Worm (Caenorhabditis elegans) whole organism, L4 larva: ENCODE measurements around the gene F10E7.11.

Experiments used
- F37D6.2 ChIP-seq: sonication (generic microtip); optimal IDR thresholded peaks from 2 replicates; lab custom pipeline; 2016; ENCODE audit warnings: mild to moderate bottlenecking, missing genetic modification characterization, missing compliant biosample characterization
- T20F7.1 ChIP-seq: fragments of 200-800 bp; sonication (Bioruptor generic); optimal IDR thresholded peaks from 2 replicates; lab custom pipeline; 2018; ENCODE audit warnings: mild to moderate bottlenecking, missing genetic modification characterization, missing compliant biosample characterization
- T26A8.4 ChIP-seq: fragments of 200-800 bp; sonication (Bioruptor generic); IDR thresholded peaks from 2 replicates; pipeline ENCODE4 v1.3.6; 2022; ENCODE audit warnings: missing genetic modification characterization, missing compliant biosample characterization
- Y48G9A.11 ChIP-seq: fragments of 200-800 bp; sonication (Bioruptor generic); IDR thresholded peaks from 2 replicates; pipeline ENCODE4 v1.3.6; 2022; ENCODE audit warnings: missing genetic modification reagents, missing genetic modification characterization, missing compliant biosample characterization
- ZK546.5 ChIP-seq, 2 experiments: sonication (generic microtip); optimal IDR thresholded peaks; 2 replicates each; lab custom pipeline; 2017; ENCODE audit warnings: missing biosample characterization in 2 of 2, missing genetic modification characterization in 2 of 2
- aha-1 ChIP-seq: fragments of 150-350 bp; peaks from one replicate; lab custom pipeline; 2014; ENCODE audit warnings: missing biosample characterization, missing genetic modification characterization
- aly-2 ChIP-seq: sonication (generic microtip); optimal IDR thresholded peaks from 2 replicates; lab custom pipeline; 2018; ENCODE audit warnings: missing biosample characterization, missing genetic modification characterization
- arid-1 ChIP-seq: fragments of 200-800 bp; sonication (Bioruptor generic); conservative IDR thresholded peaks from 2 replicates; pipeline ENCODE4 v1.3.6; 2022; ENCODE audit warnings: missing genetic modification reagents, missing genetic modification characterization, missing compliant biosample characterization
- attf-4 ChIP-seq: sonication (generic microtip); optimal IDR thresholded peaks from 3 replicates; lab custom pipeline; 2017; ENCODE audit warnings: missing biosample characterization, missing genetic modification characterization
- ceh-20 ChIP-seq: fragments of 200-800 bp; sonication (Bioruptor generic); IDR thresholded peaks from 2 replicates; pipeline ENCODE4 v1.3.6; 2022; ENCODE audit warnings: missing genetic modification reagents, missing genetic modification characterization, missing compliant biosample characterization
- ceh-44 ChIP-seq: fragments of 200-800 bp; sonication (Bioruptor generic); IDR thresholded peaks from 2 replicates; pipeline ENCODE4 v1.3.6; 2022; ENCODE audit warnings: missing genetic modification reagents, missing genetic modification characterization, missing compliant biosample characterization
- ctbp-1 ChIP-seq: fragments of 200-800 bp; sonication (Bioruptor generic); IDR thresholded peaks from 2 replicates; pipeline ENCODE4 v1.3.6; 2022; ENCODE audit warnings: missing genetic modification reagents, missing genetic modification characterization, missing compliant biosample characterization
- dmd-6 ChIP-seq: fragments of 200-800 bp; sonication (Bioruptor generic); IDR thresholded peaks from 2 replicates; pipeline ENCODE4 v1.3.6; 2022; ENCODE audit warnings: missing genetic modification reagents, missing genetic modification characterization, missing compliant biosample characterization
- dmd-8 ChIP-seq: fragments of 200-800 bp; sonication (Bioruptor generic); IDR thresholded peaks from 2 replicates; pipeline ENCODE4 v1.3.6; 2022; ENCODE audit warnings: missing genetic modification characterization, missing compliant biosample characterization
- dpl-1 ChIP-seq: fragments of 150-350 bp; optimal IDR thresholded peaks from 2 replicates; lab custom pipeline; 2014; ENCODE audit warnings: missing biosample characterization, missing genetic modification reagents, missing genetic modification characterization
- egl-27 ChIP-seq: sonication (generic microtip); optimal IDR thresholded peaks from 3 replicates; lab custom pipeline; 2017; ENCODE audit warnings: missing biosample characterization, missing genetic modification reagents, missing genetic modification characterization
- egl-43 ChIP-seq: fragments of 200-800 bp; sonication (Bioruptor generic); IDR thresholded peaks from 2 replicates; pipeline ENCODE4 v1.3.6; 2022; ENCODE audit warnings: missing genetic modification reagents, missing genetic modification characterization, missing compliant biosample characterization
- gei-8 ChIP-seq: fragments of 200-800 bp; sonication (Bioruptor generic); optimal IDR thresholded peaks from 2 replicates; lab custom pipeline; 2018; ENCODE audit warnings: mild to moderate bottlenecking, missing genetic modification characterization, missing compliant biosample characterization
- hlh-11 ChIP-seq: fragments of 200-800 bp; sonication (Bioruptor generic); optimal IDR thresholded peaks from 2 replicates; lab custom pipeline; 2018; ENCODE audit warnings: mild to moderate bottlenecking, missing genetic modification characterization, missing compliant biosample characterization
- hmg-1.1 ChIP-seq: fragments of 200-800 bp; sonication (Bioruptor generic); IDR thresholded peaks from 2 replicates; pipeline ENCODE4 v1.3.6; 2022; ENCODE audit warnings: missing genetic modification reagents, missing genetic modification characterization, missing compliant biosample characterization
- lin-13 ChIP-seq: fragments of 150-350 bp; optimal IDR thresholded peaks from 2 replicates; lab custom pipeline; 2014; ENCODE audit warnings: missing biosample characterization, missing genetic modification reagents, missing genetic modification characterization
- lin-38 ChIP-seq: fragments of 200-800 bp; sonication (Bioruptor generic); IDR thresholded peaks from 2 replicates; pipeline ENCODE4 v1.3.6; 2022; ENCODE audit warnings: missing genetic modification reagents, missing genetic modification characterization, missing compliant biosample characterization
- lir-3 ChIP-seq: sonication (generic microtip); optimal IDR thresholded peaks from 2 replicates; lab custom pipeline; 2016; ENCODE audit warnings: mild to moderate bottlenecking, missing genetic modification characterization, missing compliant biosample characterization
- lsy-2 ChIP-seq, 2 experiments: fragments of 150-350 bp in 1 of 2; sonication (generic microtip) in 1 of 2; optimal IDR thresholded peaks; 2 replicates each; lab custom pipeline; 2014 to 2017; ENCODE audit warnings: missing biosample characterization in 2 of 2, missing genetic modification characterization in 2 of 2
- madf-9 ChIP-seq: fragments of 200-800 bp; sonication (Bioruptor generic); conservative IDR thresholded peaks from 2 replicates; pipeline ENCODE4 v1.3.6; 2022; ENCODE audit warnings: missing genetic modification reagents, missing genetic modification characterization, missing compliant biosample characterization
- mdt-29 ChIP-seq: fragments of 200-800 bp; sonication (Bioruptor generic); IDR thresholded peaks from 2 replicates; pipeline ENCODE4 v1.3.6; 2022; ENCODE audit warnings: missing genetic modification reagents, missing genetic modification characterization, missing compliant biosample characterization
- mep-1 ChIP-seq: fragments of 150-350 bp; sonication (generic microtip); optimal IDR thresholded peaks from 3 replicates; lab custom pipeline; 2014; ENCODE audit warnings: missing biosample characterization, missing genetic modification characterization
- mes-2 ChIP-seq: sonication (generic microtip); optimal IDR thresholded peaks from 2 replicates; lab custom pipeline; 2016; ENCODE audit warnings: missing genotype, mild to moderate bottlenecking, missing genetic modification characterization, missing compliant biosample characterization; ENCODE audit not compliant: poor library complexity, severe bottlenecking
- mxl-3 ChIP-seq: fragments of 200-800 bp; sonication (Bioruptor generic); optimal IDR thresholded peaks from 2 replicates; lab custom pipeline; 2018; ENCODE audit warnings: mild to moderate bottlenecking, missing genetic modification characterization, missing compliant biosample characterization
- nhr-28 ChIP-seq: fragments of 150-350 bp; optimal IDR thresholded peaks from 2 replicates; lab custom pipeline; 2014; ENCODE audit warnings: missing biosample characterization, missing genetic modification characterization
- nhr-42 ChIP-seq: fragments of 200-800 bp; sonication (Bioruptor generic); IDR thresholded peaks from 2 replicates; pipeline ENCODE4 v1.3.6; 2022; ENCODE audit warnings: missing genetic modification characterization, missing compliant biosample characterization
- nhr-76 ChIP-seq: fragments of 150-350 bp; optimal IDR thresholded peaks from 2 replicates; lab custom pipeline; 2014; ENCODE audit warnings: missing biosample characterization, missing genetic modification characterization
- pha-4 ChIP-seq, 2 experiments: fragments of 150-350 bp in 1 of 2; fragments of 200-800 bp in 1 of 2; sonication (Bioruptor generic) in 1 of 2; IDR thresholded peaks in 1 of 2; optimal IDR thresholded peaks in 1 of 2; 2 replicates each; pipeline versions ENCODE4 v1.3.6 to Lab custom; 2014 to 2022; ENCODE audit warnings: missing genetic modification characterization in 2 of 2, missing genetic modification reagents in 2 of 2, missing biosample characterization in 1 of 2, missing compliant biosample characterization in 1 of 2
- set-16 ChIP-seq: fragments of 200-800 bp; sonication (Bioruptor generic); IDR thresholded peaks from 2 replicates; pipeline ENCODE4 v1.3.6; 2022; ENCODE audit warnings: missing genetic modification reagents, missing genetic modification characterization, missing compliant biosample characterization
- snpc-1.2 ChIP-seq: fragments of 200-800 bp; sonication (Bioruptor generic); IDR thresholded peaks from 2 replicates; pipeline ENCODE4 v1.3.6; 2022; ENCODE audit warnings: missing genetic modification reagents, missing genetic modification characterization, missing compliant biosample characterization
- vab-7 ChIP-seq: fragments of 200-800 bp; sonication (Bioruptor generic); IDR thresholded peaks from 2 replicates; pipeline ENCODE4 v1.3.6; 2022; ENCODE audit warnings: missing genetic modification reagents, missing genetic modification characterization, missing compliant biosample characterization
- zfp-3 ChIP-seq: fragments of 200-800 bp; sonication (Bioruptor generic); conservative IDR thresholded peaks from 2 replicates; pipeline ENCODE4 v1.3.6; 2022; ENCODE audit warnings: missing genetic modification reagents, missing genetic modification characterization, missing compliant biosample characterization
- ztf-7 ChIP-seq: fragments of 150-350 bp; optimal IDR thresholded peaks from 2 replicates; lab custom pipeline; 2014; ENCODE audit warnings: missing biosample characterization, missing genetic modification characterization

Gene F10E7.11

ce11 chrII:7122661-7123418, at the start of gene F10E7.11:
Gene F10E7.11, minus strand, starts transcription at chrII:7122892.
- TF ChIP-seq lin-38 (GFP tag; lab: Robert Waterston, UW) (peak; percentile 75), mep-1 (no peak), aly-2 (tag; lab: Kevin White, UChicago) (no peak), nhr-76 (tag; lab: Kevin White, UChicago) (no peak), hlh-11 (no peak), ceh-20 (GFP tag; lab: Robert Waterston, UW) (no peak), aha-1 (tag; lab: Kevin White, UChicago) (peak; percentile 5), nhr-42 (GFP tag; lab: Robert Waterston, UW) (peak; percentile 54; the same call in 1 of the 2 replicates), Y48G9A.11 (0 out of 2 replicates have a peak, but pooled peaks have one; percentile 26), hmg-1.1 (GFP tag; lab: Robert Waterston, UW) (peak; percentile 76), lsy-2 (tag; optimal IDR thresholded peaks at IDR 0.05; lab: Kevin White, UChicago) (peak in 1 of 2 experiments; percentile 57), dmd-8 (0 out of 2 replicates have a peak, but pooled peaks have one; percentile 23), ztf-7 (tag; lab: Kevin White, UChicago) (no peak), egl-43 (GFP tag; lab: Robert Waterston, UW) (0 out of 2 replicates have a peak, but pooled peaks have one; percentile 8), mes-2 (peak; percentile 80), vab-7 (peak; percentile 56; the same call in 1 of the 2 replicates), dmd-6 (GFP tag; lab: Robert Waterston, UW) (no peak), nhr-28 (no peak), dpl-1 (GFP tag; lab: Kevin White, UChicago) (peak; percentile 0), mdt-29 (GFP tag; lab: Robert Waterston, UW) (0 out of 2 replicates have a peak, but pooled peaks have one; percentile 14), arid-1 (GFP tag; lab: Robert Waterston, UW) (peak; percentile 74; the same call in 1 of the 2 replicates), ctbp-1 (peak; percentile 48; the same call in 1 of the 2 replicates), F37D6.2 (tag; lab: Kevin White, UChicago) (peak; percentile 77), gei-8 (GFP tag; lab: Kevin White, UChicago) (no peak), attf-4 (tag; lab: Kevin White, UChicago) (no peak), lir-3 (tag; lab: Kevin White, UChicago) (no peak), set-16 (GFP tag; lab: Robert Waterston, UW) (peak; percentile 71), ZK546.5 (tag; optimal IDR thresholded peaks at IDR 0.05; lab: Kevin White, UChicago) (no peak), snpc-1.2 (GFP tag; lab: Robert Waterston, UW) (no peak), madf-9 (no peak), pha-4 (GFP tag; IDR thresholded peaks at IDR 0.05; lab: Robert Waterston, UW) (peak; percentile 40; the same call in 1 of the 2 replicates), pha-4 (tag; optimal IDR thresholded peaks at IDR 0.05; lab: Kevin White, UChicago) (no peak), T26A8.4 (GFP tag; lab: Robert Waterston, UW) (peak; percentile 62), mxl-3 (GFP tag; lab: Kevin White, UChicago) (no peak)

- no peak for TF ChIP-seq egl-27
Observed at ce11 chrII:7171305-7171998, 48.8 kb upstream of the F10E7.11 start, which contains the start of gene dyf-13. Gene dyf-13, minus strand, starts transcription at chrII:7171355.

ce11 chrII:7168712-7169111, 46.0 kb upstream of the F10E7.11 start, which contains the start of gene col-36:
Gene col-36, minus strand, starts transcription at chrII:7168812.
- TF ChIP-seq T20F7.1 (GFP tag; lab: Kevin White, UChicago) (no peak), zfp-3 (GFP tag; lab: Robert Waterston, UW) (no peak), nhr-42 (GFP tag; lab: Robert Waterston, UW) (no peak), lin-13 (no peak), ceh-44 (GFP tag; lab: Robert Waterston, UW) (no peak)
- TF ChIP-seq, all 104 proteins: peak for 0
